Worm (Caenorhabditis elegans): Measurements from ENCODE around the gene sdpn-1.

The sdpn-1 gene

ce11 chrX:7954328-7954727, 43.7 kb downstream of the sdpn-1 start, which contains the start of gene dct-1 (continued):
- TF ChIP-seq ceh-82 (tag; optimal IDR thresholded peaks at IDR 0.05): no peak
- TF ChIP-seq alr-1 (tag; optimal IDR thresholded peaks at IDR 0.05): no peak
- no peak for TF ChIP-seq zag-1 (tag; optimal IDR thresholded peaks at IDR 0.05)
- TF ChIP-seq sem-4 (tag; optimal IDR thresholded peaks at IDR 0.05): peak; percentile 9
- no peak for TF ChIP-seq R02D3.7 (tag; optimal IDR thresholded peaks at IDR 0.05)
- no peak for TF ChIP-seq lin-13 (GFP tag; optimal IDR thresholded peaks at IDR 0.05)
- peak; percentile 49 for TF ChIP-seq ama-1 (optimal IDR thresholded peaks at IDR 0.05)
- TF ChIP-seq nhr-21 (tag; optimal IDR thresholded peaks at IDR 0.05): no peak
- no peak for TF ChIP-seq Y55F3AM.14 (GFP tag; optimal IDR thresholded peaks at IDR 0.05)
- TF ChIP-seq peb-1 (tag; optimal IDR thresholded peaks at IDR 0.05): no peak
- no peak for TF ChIP-seq elt-3 (tag; optimal IDR thresholded peaks at IDR 0.05)
- peak; percentile 58 for TF ChIP-seq nhr-129 (tag; optimal IDR thresholded peaks at IDR 0.05)

ce11 chrX:7953695-7954094, 44.3 kb downstream of the sdpn-1 start:
- TF ChIP-seq ZK546.5 (tag; optimal IDR thresholded peaks at IDR 0.05) (no peak), mbf-1 (tag; optimal IDR thresholded peaks at IDR 0.05) (no peak), nhr-21 (tag; optimal IDR thresholded peaks at IDR 0.05) (no peak), nhr-23 (tag; optimal IDR thresholded peaks at IDR 0.05) (no peak), lin-11 (tag; optimal IDR thresholded peaks at IDR 0.05) (no peak), zag-1 (tag; optimal IDR thresholded peaks at IDR 0.05) (no peak), nhr-11 (tag; optimal IDR thresholded peaks at IDR 0.05) (no peak), nhr-25 (tag; optimal IDR thresholded peaks at IDR 0.05) (no peak), mdl-1 (tag; optimal IDR thresholded peaks at IDR 0.05) (no peak)

- TF ChIP-seq lsy-2 (tag; optimal IDR thresholded peaks at IDR 0.05) (peak in 1 of 2 experiments; percentile 30), Y55F3AM.14 (GFP tag; optimal IDR thresholded peaks at IDR 0.05) (no peak)
These were observed 45.0 kb downstream of the sdpn-1 start for ce11 chrX:7953063-7953337.

- peak; percentile 83 for TF ChIP-seq sma-9 (GFP tag; optimal IDR thresholded peaks at IDR 0.05)
- no peak for TF ChIP-seq sma-9 (tag; optimal IDR thresholded peaks at IDR 0.05)
- TF ChIP-seq nhr-21 (tag; optimal IDR thresholded peaks at IDR 0.05): peak; percentile 72
- TF ChIP-seq nhr-6 (tag; optimal IDR thresholded peaks at IDR 0.05): peak; percentile 69
- no peak for TF ChIP-seq ztf-1 (GFP tag; conservative IDR thresholded peaks at IDR 0.05)
- no peak for TF ChIP-seq ZK546.5 (tag; optimal IDR thresholded peaks at IDR 0.05)
- TF ChIP-seq alr-1 (tag; optimal IDR thresholded peaks at IDR 0.05): no peak
- TF ChIP-seq ceh-16 (tag; optimal IDR thresholded peaks at IDR 0.05): no peak
- TF ChIP-seq crh-2 (tag; optimal IDR thresholded peaks at IDR 0.05): peak; percentile 68
- TF ChIP-seq nhr-77 (tag; optimal IDR thresholded peaks at IDR 0.05): no peak
- no peak for TF ChIP-seq elt-3 (tag; optimal IDR thresholded peaks at IDR 0.05)
- no peak for TF ChIP-seq nhr-12 (tag; optimal IDR thresholded peaks at IDR 0.05)
- TF ChIP-seq nhr-25 (tag; optimal IDR thresholded peaks at IDR 0.05): peak; percentile 91
- TF ChIP-seq C34F6.9 (tag; optimal IDR thresholded peaks at IDR 0.05): peak; percentile 13
- peak; percentile 52 for TF ChIP-seq blmp-1 (tag; optimal IDR thresholded peaks at IDR 0.05; ENCODE audit: insufficient read depth)
- TF ChIP-seq unc-39 (tag; optimal IDR thresholded peaks at IDR 0.05): no peak
- TF ChIP-seq Y55F3AM.14 (GFP tag; optimal IDR thresholded peaks at IDR 0.05): no peak
- TF ChIP-seq nhr-129 (tag; optimal IDR thresholded peaks at IDR 0.05): peak; percentile 99
- peak; percentile 49 for TF ChIP-seq gmeb-1 (tag; optimal IDR thresholded peaks at IDR 0.05)
- TF ChIP-seq sma-3 (GFP tag; optimal IDR thresholded peaks at IDR 0.05): peak; percentile 66
- TF ChIP-seq sem-4 (tag; optimal IDR thresholded peaks at IDR 0.05): no peak
- peak in 1 of 2 experiments; percentile 8 for TF ChIP-seq lsy-2 (tag; optimal IDR thresholded peaks at IDR 0.05)
These were observed 45.6 kb downstream of the sdpn-1 start for ce11 chrX:7952226-7953062.

ce11 chrX:7951578-7951977, 46.5 kb downstream of the sdpn-1 start:
- TF ChIP-seq lsy-2 (tag; optimal IDR thresholded peaks at IDR 0.05) (peak; percentile 18 to 80), C34F6.9 (tag; optimal IDR thresholded peaks at IDR 0.05) (peak; percentile 93), zag-1 (tag; optimal IDR thresholded peaks at IDR 0.05) (peak; percentile 71), lin-11 (tag; optimal IDR thresholded peaks at IDR 0.05) (peak; percentile 92), nhr-77 (tag; optimal IDR thresholded peaks at IDR 0.05) (no peak), sma-3 (GFP tag; optimal IDR thresholded peaks at IDR 0.05) (peak; percentile 74), fos-1 (tag; optimal IDR thresholded peaks at IDR 0.05) (peak; percentile 23), F13H6.1 (tag; optimal IDR thresholded peaks at IDR 0.05) (peak; percentile 82), sma-9 (GFP tag; optimal IDR thresholded peaks at IDR 0.05) (peak; percentile 86), sma-9 (tag; optimal IDR thresholded peaks at IDR 0.05) (no peak), ama-1 (optimal IDR thresholded peaks at IDR 0.05) (no peak), elt-1 (tag; optimal IDR thresholded peaks at IDR 0.05) (no peak), nhr-21 (tag; optimal IDR thresholded peaks at IDR 0.05) (peak; percentile 85), egl-27 (tag; optimal IDR thresholded peaks at IDR 0.05) (peak; percentile 53), unc-55 (GFP tag; optimal IDR thresholded peaks at IDR 0.05) (peak; percentile 77), sem-4 (tag; optimal IDR thresholded peaks at IDR 0.05) (peak; percentile 81), nhr-25 (tag; optimal IDR thresholded peaks at IDR 0.05) (peak; percentile 61), ceh-16 (tag; optimal IDR thresholded peaks at IDR 0.05) (peak; percentile 14), Y55F3AM.14 (GFP tag; optimal IDR thresholded peaks at IDR 0.05) (peak; percentile 77), lin-13 (GFP tag; optimal IDR thresholded peaks at IDR 0.05) (peak; percentile 67), R02D3.7 (tag; optimal IDR thresholded peaks at IDR 0.05) (no peak), ztf-4 (tag; optimal IDR thresholded peaks at IDR 0.05) (peak; percentile 38), gmeb-1 (tag; optimal IDR thresholded peaks at IDR 0.05) (peak; percentile 42), lin-39 (tag; optimal IDR thresholded peaks at IDR 0.05) (no peak), mdl-1 (tag; optimal IDR thresholded peaks at IDR 0.05) (peak; percentile 55 to 80), nhr-237 (tag; optimal IDR thresholded peaks at IDR 0.05) (no peak), crh-2 (tag; optimal IDR thresholded peaks at IDR 0.05) (peak; percentile 82), nhr-6 (tag; optimal IDR thresholded peaks at IDR 0.05) (peak; percentile 77), mbf-1 (tag; optimal IDR thresholded peaks at IDR 0.05) (no peak)
